Fruit fly (Drosophila melanogaster): ENCODE data around the gene CG11089.

Gene CG11089

DNA sequence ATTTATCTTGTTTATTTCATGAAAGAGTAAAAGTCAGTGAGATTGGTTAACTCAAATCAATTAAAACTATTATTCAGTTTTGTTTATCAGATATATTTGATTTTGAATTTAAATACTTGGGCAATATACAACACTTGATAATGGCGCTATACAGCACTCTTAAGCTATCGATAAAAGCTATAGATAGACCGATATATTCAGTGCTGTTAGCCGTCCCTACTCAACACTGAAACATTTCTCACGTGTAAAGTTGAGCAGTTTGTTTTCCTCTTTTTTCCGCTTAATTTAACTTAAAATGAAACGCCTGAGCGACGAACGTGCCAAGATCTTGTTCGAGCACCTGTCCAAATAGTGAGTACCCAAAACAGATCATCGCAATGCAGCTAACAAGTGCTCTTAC, 26.4 kb upstream of the CG11089 start, which contains the start of gene CG7006 (continued):
- TF ChIP-seq HLH106 (tag; optimal IDR thresholded peaks at IDR 0.05) (peak; percentile 69), fru (GFP tag; optimal IDR thresholded peaks at IDR 0.05) (no peak), Dif (GFP tag; optimal IDR thresholded peaks at IDR 0.05; ENCODE audit: partially characterized antibody) (no peak), sv (GFP tag; optimal IDR thresholded peaks at IDR 0.05) (peak; percentile 78), Dfd (GFP tag; optimal IDR thresholded peaks at IDR 0.05) (no peak), CrebA (GFP tag; optimal IDR thresholded peaks at IDR 0.05; ENCODE audit: borderline replicate concordance) (no peak), Vsx2 (GFP tag; optimal IDR thresholded peaks at IDR 0.05; ENCODE audit: partially characterized antibody) (peak; percentile 21), Hnf4 (GFP tag; optimal IDR thresholded peaks at IDR 0.05) (peak; percentile 97)

dm6 chr3R:24851429-24851828, 25.4 kb upstream of the CG11089 start, which contains the start of gene Nct:
TSS of gene Nct (plus strand) at chr3R:24851601.
- TF ChIP-seq tai (GFP tag; optimal IDR thresholded peaks at IDR 0.05), result no peak
- TF ChIP-seq Rel (GFP tag; optimal IDR thresholded peaks at IDR 0.05), result no peak
- peak; percentile 59 for TF ChIP-seq Rel (tag; optimal IDR thresholded peaks at IDR 0.05)
- TF ChIP-seq Sp1 (GFP tag; optimal IDR thresholded peaks at IDR 0.05), result no peak

- TF ChIP-seq jim (GFP tag; optimal IDR thresholded peaks at IDR 0.05) (no peak), Sp1 (GFP tag; optimal IDR thresholded peaks at IDR 0.05) (no peak), h (GFP tag; optimal IDR thresholded peaks at IDR 0.05) (no peak), pan (optimal IDR thresholded peaks at IDR 0.05) (no peak), Rel (GFP tag; optimal IDR thresholded peaks at IDR 0.05) (no peak), Rel (tag; optimal IDR thresholded peaks at IDR 0.05) (no peak), dl (GFP tag; optimal IDR thresholded peaks at IDR 0.05; ENCODE audit: insufficient read depth in 1 of 2, partially characterized antibody in 2 of 2) (no peak), CG9705 (GFP tag; optimal IDR thresholded peaks at IDR 0.05) (no peak), Hr83 (GFP tag; optimal IDR thresholded peaks at IDR 0.05; ENCODE audit: poor library complexity, severe bottlenecking) (no peak), dmrt93B (GFP tag; optimal IDR thresholded peaks at IDR 0.05) (no peak), br (GFP tag; optimal IDR thresholded peaks at IDR 0.05) (no peak), Dif (GFP tag; optimal IDR thresholded peaks at IDR 0.05; ENCODE audit: partially characterized antibody) (no peak)
Measured at dm6 chr3R:24856143-24856542, 20.7 kb upstream of the CG11089 start, which contains the start of gene HDAC11. TSS of gene HDAC11 (minus strand) at chr3R:24856243.

DNA sequence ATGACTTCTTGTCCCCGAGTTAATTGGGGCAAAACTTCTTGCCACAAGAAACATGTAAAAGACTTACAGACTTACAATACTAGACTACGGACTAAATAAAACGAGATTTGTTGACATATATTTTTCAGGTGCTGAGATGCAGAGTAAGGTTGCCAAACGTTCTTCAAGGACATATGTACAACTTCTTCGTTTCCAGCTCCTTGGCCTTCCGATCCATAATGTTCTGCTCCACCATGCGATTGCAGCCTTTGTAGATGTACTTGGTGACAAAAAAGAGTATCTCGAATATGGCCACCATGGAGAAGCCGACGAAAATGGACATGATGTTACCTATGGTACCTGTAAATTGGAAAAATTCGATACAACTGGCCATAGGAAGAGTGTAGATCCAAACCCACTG, 19.4 kb upstream of the CG11089 start, which contains the start of gene CAH4:
Gene CAH4 (minus strand): TSS at position 101 of the 400 bp plus-strand sequence.
- TF ChIP-seq Dif (GFP tag; optimal IDR thresholded peaks at IDR 0.05; ENCODE audit: partially characterized antibody), result no peak
- no peak for TF ChIP-seq brk (GFP tag; optimal IDR thresholded peaks at IDR 0.05)
- no peak for TF ChIP-seq Mio (GFP tag; optimal IDR thresholded peaks at IDR 0.05)
- TF ChIP-seq foxo (GFP tag; optimal IDR thresholded peaks at IDR 0.05), result no peak
- TF ChIP-seq Hr83 (GFP tag; optimal IDR thresholded peaks at IDR 0.05; ENCODE audit: poor library complexity, severe bottlenecking), result no peak
- no peak for TF ChIP-seq woc (GFP tag; optimal IDR thresholded peaks at IDR 0.05)
- no peak for TF ChIP-seq sv (GFP tag; optimal IDR thresholded peaks at IDR 0.05)
- no peak for TF ChIP-seq psq (GFP tag; optimal IDR thresholded peaks at IDR 0.05)
- no peak for TF ChIP-seq tai (GFP tag; optimal IDR thresholded peaks at IDR 0.05)
- TF ChIP-seq Rel (GFP tag; optimal IDR thresholded peaks at IDR 0.05), result no peak
- TF ChIP-seq Rel (tag; optimal IDR thresholded peaks at IDR 0.05), result no peak
- no peak for TF ChIP-seq dsf (GFP tag; optimal IDR thresholded peaks at IDR 0.05; ENCODE audit: borderline replicate concordance)
- TF ChIP-seq N (GFP tag; optimal IDR thresholded peaks at IDR 0.05), result no peak
- TF ChIP-seq Vsx2 (GFP tag; optimal IDR thresholded peaks at IDR 0.05; ENCODE audit: partially characterized antibody), result no peak
- TF ChIP-seq rgr (GFP tag; optimal IDR thresholded peaks at IDR 0.05), result no peak
- no peak for TF ChIP-seq Hr78 (GFP tag; optimal IDR thresholded peaks at IDR 0.05)

DNA sequence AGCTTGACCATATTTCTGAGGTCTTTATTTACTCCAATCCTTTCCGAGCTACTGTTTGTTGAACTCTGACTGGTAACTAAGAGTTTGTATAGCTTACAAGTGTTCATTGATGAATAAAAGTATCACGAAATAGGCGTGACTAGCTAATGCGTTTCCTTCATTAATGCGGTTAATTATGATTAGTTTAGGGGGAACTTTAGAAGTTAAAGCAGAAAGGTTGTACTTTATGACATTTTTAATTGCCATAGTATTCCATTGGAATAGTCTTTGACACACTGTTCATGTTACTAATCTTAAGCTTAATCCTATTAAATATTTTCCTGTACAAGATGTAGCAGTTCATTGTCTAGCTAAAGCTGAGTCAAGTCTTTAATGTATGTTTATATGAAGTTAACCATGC, 17.1 kb upstream of the CG11089 start, which contains the start of gene ppk22:
Gene ppk22 (minus strand): TSS at position 101 of the 400 bp plus-strand sequence.
- TF ChIP-seq Jra (GFP tag; optimal IDR thresholded peaks at IDR 0.05) (no peak), Sp1 (GFP tag; optimal IDR thresholded peaks at IDR 0.05) (no peak), GATAd (GFP tag; optimal IDR thresholded peaks at IDR 0.05) (no peak), fru (GFP tag; optimal IDR thresholded peaks at IDR 0.05) (no peak), dsf (GFP tag; optimal IDR thresholded peaks at IDR 0.05; ENCODE audit: borderline replicate concordance) (no peak), N (GFP tag; optimal IDR thresholded peaks at IDR 0.05) (no peak), HLH106 (tag; optimal IDR thresholded peaks at IDR 0.05) (no peak)
